Fruit fly (Drosophila melanogaster) whole organism, larva: ENCODE data around the gene CG32354.
A peak's percentile ranks its signal among the peaks of the same experiment; 100 is the strongest.

Experiments used
- noc ChIP-seq: fragments of 200-800 bp; sonication (Bioruptor generic); optimal IDR thresholded peaks from 3 replicates; lab custom pipeline; 2019; ENCODE audit warnings: missing biosample characterization, mild to moderate bottlenecking, missing genetic modification characterization, moderate library complexity

CG32354 gene

DNA sequence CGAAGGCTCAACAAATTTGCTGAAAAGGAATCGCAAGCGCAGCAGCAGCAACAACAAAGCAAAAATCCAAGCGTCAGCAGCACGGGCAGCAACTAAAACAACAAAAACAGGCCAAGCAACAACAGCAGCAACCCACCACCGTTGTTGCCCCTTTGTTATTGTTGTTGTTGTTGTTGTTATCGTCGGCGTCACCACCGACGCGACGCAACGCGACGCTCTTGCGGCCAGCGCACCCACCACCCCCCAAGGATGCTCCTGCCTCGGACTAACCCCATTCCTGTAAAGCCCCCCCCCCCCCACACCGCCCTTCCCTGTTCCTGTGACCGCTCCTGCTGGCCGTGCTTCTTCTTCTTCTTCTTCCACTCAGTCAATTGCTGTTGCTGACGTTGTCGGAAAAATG is 28.7 kb upstream of the CG32354 start:
- no peak for TF ChIP-seq noc (tag; lab: Kevin White, UChicago)

- peak; percentile 51 for TF ChIP-seq noc (tag; lab: Kevin White, UChicago)
Observed at dm6 chr3L:8449800-8450690, 28.0 kb upstream of the CG32354 start, which contains the start of gene Gug. Gene Gug, plus strand, starts transcription at chr3L:8449922.

dm6 chr3L:8449202-8449799 is 27.3 kb upstream of the CG32354 start, which contains the start of gene CG6983:
Gene CG6983, minus strand, starts transcription at chr3L:8449377.
- TF ChIP-seq noc (tag; lab: Kevin White, UChicago) = no peak

DNA sequence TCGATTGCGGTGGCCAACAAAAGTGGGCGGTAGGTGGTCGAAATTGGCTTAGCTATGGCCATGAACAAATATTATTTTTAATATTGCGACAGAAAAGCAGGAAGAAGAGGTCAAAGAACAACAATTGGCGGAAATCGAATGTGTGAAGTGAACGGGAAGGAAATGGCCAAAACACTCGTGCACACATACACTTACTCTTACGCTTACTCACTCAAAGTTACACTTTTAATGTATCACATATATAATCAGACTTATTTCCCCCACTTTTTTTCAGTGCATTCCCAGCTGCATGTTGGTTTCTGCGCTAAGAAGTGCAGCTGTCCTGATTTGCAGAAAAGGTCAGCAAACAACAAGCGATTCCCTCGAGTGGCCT is 26.5 kb upstream of the CG32354 start:
- no peak for TF ChIP-seq noc (tag; lab: Kevin White, UChicago)

DNA sequence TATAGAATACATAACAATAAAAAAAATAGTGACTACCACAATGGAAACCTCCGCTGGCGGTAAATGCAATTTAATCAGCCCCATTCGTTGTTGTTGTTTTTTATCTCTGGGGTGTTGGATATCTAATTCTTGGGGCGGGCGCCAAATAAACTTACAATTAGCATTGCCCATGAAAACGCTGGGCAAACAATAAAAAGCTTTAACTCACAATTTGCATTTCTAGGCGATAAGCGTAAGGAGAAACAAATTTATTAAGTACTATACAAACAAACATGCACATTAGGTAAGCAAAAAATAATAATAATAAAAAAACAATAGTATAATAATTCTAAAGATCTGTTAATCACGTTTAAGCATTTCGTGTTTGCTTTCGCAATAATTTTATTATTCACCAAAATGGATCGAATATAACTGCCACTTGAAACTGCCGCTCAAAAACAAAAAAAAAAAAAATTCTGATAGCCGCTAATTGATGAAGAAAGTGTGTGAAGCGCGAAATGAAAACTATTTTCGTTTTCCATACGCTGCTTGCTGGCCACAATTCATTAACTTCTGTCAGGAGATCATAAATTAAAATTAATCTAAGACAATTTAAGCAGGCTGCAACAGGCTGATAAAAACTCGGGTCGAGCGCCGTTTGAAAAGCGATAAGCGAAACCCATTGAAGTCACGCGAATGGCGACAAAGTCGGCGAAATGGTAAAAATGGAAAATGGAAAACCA is 26.0 kb upstream of the CG32354 start:
- TF ChIP-seq noc (tag; lab: Kevin White, UChicago) = peak; percentile 78

DNA sequence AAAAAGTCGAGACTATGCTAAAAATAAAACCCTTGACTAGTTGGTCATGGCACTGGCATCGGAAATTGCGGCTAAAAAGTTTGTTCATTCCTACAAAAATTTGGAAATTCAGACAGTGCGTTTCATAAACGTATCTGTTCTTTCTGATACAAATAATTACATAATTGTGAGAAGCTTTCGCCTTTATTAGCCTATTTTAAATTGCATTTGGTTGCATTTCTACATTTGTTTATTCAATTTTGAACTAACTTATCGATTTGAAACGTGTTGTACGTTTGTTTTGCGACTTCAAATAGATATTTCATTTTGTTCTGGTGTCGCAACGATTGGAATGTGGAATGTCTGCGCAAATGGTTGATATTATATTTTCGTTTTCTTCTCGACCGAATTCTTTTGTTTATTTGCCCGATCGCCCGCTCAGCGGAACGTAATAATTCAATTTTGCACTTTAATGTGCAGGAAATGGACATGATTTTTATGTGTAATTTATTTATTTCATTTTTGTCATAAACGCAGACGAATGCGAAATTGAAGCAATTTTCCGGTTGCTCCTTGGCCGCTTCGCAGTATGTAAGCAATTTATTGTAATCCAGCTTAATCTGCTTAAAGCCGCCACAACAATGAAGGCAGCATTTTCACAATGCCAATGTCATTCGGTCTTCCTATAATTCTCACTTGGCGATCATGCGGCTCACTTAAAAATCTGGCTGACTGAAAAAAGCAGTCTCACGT is 24.2 kb upstream of the CG32354 start:
- peak; percentile 86 for TF ChIP-seq noc (tag; lab: Kevin White, UChicago)

dm6 chr3L:8445027-8445426 is 23.0 kb upstream of the CG32354 start:
- no peak for TF ChIP-seq noc (tag; lab: Kevin White, UChicago)

DNA sequence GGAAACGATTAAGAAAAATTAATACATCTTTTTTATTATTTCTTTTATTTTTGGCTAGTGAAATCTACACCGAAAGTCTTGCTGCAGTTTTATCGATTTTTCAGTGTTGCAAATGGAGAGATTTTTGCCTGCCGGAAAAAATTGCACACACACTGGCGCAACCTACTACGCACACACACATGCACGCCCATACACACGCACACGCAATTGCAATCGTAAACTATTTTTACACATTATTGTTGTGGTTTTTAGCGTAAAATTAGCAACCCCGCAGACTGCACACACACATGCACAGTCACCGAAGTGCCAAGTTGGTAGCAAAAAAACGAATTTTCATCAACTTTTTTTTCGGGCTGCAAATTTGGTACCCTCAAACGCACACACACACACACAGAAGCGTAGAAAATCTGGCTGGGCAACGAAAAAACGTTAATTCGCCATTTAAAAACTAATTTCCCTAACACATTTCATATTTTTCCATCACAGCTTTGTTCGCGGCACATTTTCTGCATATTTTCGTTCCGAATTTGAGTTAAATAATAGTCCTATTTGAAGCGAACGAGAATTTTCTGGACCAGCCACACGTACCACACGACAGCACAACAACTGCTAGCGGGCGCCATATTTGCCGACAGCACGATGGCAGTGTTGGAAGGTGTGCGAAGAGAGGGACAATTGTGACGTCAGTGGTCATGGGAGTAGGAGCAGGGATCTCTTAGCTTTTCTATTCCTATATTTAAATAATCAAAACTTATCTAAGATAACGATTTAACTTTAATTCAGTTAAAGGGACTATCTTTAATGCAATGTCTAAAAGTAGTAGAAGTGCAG is 20.0 kb upstream of the CG32354 start, which contains the start of gene Unr:
Unr (minus strand) TSS at position 637 of the 831 bp plus-strand sequence.
- peak; percentile 62 for TF ChIP-seq noc (tag; lab: Kevin White, UChicago)

DNA sequence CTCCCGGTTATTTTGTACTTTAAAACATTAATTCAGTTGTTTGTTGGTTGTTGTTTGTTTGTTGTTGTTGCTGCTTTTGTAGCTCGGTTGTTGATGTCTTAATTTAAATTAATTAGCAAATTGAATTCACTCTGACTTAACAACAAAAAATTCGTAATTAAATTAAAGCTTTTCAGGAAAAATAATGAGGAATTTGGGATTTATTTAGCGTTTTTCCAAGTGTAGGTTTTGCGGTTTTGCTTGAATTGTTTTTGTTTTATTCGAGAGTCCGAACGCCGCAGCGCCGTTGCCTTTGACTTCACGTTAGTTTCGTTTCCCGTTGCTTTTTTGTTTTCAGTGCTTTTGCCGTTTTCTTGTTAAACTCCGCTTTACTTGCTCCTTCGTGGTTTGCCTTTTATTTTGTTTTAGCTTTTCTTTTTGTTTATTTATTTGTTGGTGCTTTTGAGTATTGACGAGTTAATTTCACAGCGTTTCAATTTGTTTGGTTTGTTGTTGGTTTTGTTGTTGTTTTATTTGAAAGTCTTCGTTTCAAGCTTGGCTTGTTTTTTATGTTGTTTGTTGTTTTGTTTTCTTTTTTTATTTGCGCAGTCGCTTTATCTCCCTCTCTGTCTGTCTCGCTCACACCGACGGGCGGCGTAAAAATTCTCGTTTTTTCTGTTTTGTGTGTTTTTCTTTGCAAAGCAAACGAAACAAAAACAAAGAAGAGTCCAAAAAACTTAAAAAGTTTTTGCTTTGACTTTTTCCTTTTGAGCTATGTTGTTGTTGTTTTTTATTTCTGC is 19.0 kb upstream of the CG32354 start:
- no peak for TF ChIP-seq noc (tag; lab: Kevin White, UChicago)

dm6 chr3L:8440079-8440478 is 18.1 kb upstream of the CG32354 start:
- TF ChIP-seq noc (tag; lab: Kevin White, UChicago) = no peak

dm6 chr3L:8437583-8437982 is 15.6 kb upstream of the CG32354 start:
- TF ChIP-seq noc (tag; lab: Kevin White, UChicago) = no peak

DNA sequence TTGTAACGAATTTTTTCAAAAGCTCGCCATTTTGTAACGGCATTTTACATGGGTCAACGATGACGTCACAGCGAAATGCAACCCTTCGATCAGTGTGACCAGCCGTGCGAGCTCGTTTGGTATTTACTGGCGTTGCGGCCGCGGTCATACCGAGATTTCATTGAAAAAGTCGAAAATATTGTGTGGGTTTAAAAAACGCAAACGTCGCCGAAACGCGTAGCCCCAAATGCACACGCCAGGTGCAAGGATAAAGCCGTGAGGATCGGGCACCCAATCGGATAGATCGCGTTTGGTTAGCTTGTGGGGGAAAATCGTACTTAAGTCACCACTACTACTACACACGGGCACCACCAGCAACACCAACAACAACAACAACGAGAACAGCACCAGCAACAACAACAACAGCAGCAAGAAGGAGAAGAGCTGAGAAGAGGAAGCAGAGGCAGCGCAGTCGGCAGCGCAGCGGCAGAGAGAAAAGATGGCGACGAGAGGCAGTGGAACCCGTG is 2.9 kb upstream of the CG32354 start, which contains the start of gene Cbl:
Cbl (plus strand) TSS at position 124 of the 506 bp plus-strand sequence.
- TF ChIP-seq noc (tag; lab: Kevin White, UChicago) = no peak

DNA sequence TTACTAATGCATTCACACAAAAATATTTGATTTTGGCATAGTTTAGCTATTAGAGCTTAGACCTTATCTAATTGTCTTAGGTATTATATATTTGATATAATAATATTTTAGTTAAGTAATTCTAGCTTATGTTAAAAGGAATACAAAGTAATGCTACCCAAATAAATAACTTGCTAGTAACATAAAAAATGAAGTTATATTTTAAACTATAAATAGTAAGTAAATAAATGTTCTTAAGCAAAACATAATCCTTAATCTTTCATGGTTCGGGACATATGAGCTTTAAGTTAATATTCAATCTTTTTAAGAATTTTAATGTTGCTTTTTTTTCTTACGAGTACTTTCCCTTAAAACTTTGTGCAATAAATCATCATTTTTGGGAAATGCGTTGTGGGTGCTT is 1.2 kb upstream of the CG32354 start:
- TF ChIP-seq noc (tag; lab: Kevin White, UChicago) = no peak
